Worm (Caenorhabditis elegans) whole organism, L1 larva: ENCODE results near the gene eri-3.

Experiments used
- Y116A8C.19 ChIP-seq: sonication (generic microtip); optimal IDR thresholded peaks from 2 replicates; lab custom pipeline; 2016; ENCODE audit warnings: missing compliant biosample characterization, missing genetic modification characterization, borderline replicate concordance
- alr-1 ChIP-seq: fragments of 200-800 bp; sonication (Bioruptor generic); optimal IDR thresholded peaks from 2 replicates; lab custom pipeline; 2018; ENCODE audit warnings: borderline replicate concordance, mild to moderate bottlenecking, missing genetic modification characterization, missing compliant biosample characterization
- blmp-1 ChIP-seq: fragments of 150-350 bp; optimal IDR thresholded peaks from 2 replicates; lab custom pipeline; 2014; ENCODE audit warnings: missing biosample characterization, missing genetic modification characterization
- ceh-82 ChIP-seq, 3 experiments: fragments of 150-350 bp in 1 of 3; sonication (generic microtip) in 2 of 3; optimal IDR thresholded peaks; 2 replicates each; lab custom pipeline; 2014 to 2017; ENCODE audit warnings: missing biosample characterization in 3 of 3, missing genetic modification characterization in 3 of 3
- ceh-90 ChIP-seq: sonication (generic microtip); optimal IDR thresholded peaks from 2 replicates; lab custom pipeline; 2016; ENCODE audit warnings: missing genetic modification characterization, missing compliant biosample characterization
- ces-1 ChIP-seq: fragments of 150-350 bp; optimal IDR thresholded peaks from 2 replicates; lab custom pipeline; 2014; ENCODE audit warnings: missing biosample characterization, missing genetic modification reagents, missing genetic modification characterization
- dsc-1 ChIP-seq: sonication (generic microtip); optimal IDR thresholded peaks from 2 replicates; lab custom pipeline; 2016; ENCODE audit warnings: mild to moderate bottlenecking, missing genetic modification characterization, missing compliant biosample characterization
- efl-1 ChIP-seq, 4 experiments: fragments of 150-350 bp; optimal IDR thresholded peaks in 3 of 4; peaks in 1 of 4; 1 replicate in 1 of 4; 2 replicates in 3 of 4; lab custom pipeline; 2014; ENCODE audit warnings: missing biosample characterization in 2 of 4, missing genetic modification characterization in 2 of 4, missing genetic modification reagents in 2 of 4
- egl-13 ChIP-seq: sonication (generic microtip); optimal IDR thresholded peaks from 2 replicates; lab custom pipeline; 2016; ENCODE audit warnings: missing genotype, missing genetic modification reagents, missing genetic modification characterization, missing compliant biosample characterization
- elt-3 ChIP-seq, 6 experiments: fragments of 150-350 bp in 1 of 6; sonication (generic microtip); optimal IDR thresholded peaks; 2 replicates each; lab custom pipeline; 2017 to 2018; ENCODE audit warnings: missing biosample characterization in 6 of 6, missing genetic modification characterization in 6 of 6, inconsistent platforms in 1 of 6
- fkh-10 ChIP-seq: sonication (generic microtip); optimal IDR thresholded peaks from 2 replicates; lab custom pipeline; 2017; ENCODE audit warnings: missing biosample characterization, missing genetic modification reagents, missing genetic modification characterization
- fkh-8 ChIP-seq: sonication (generic microtip); optimal IDR thresholded peaks from 2 replicates; lab custom pipeline; 2016; ENCODE audit warnings: mild to moderate bottlenecking, missing genetic modification characterization, missing compliant biosample characterization
- fos-1 ChIP-seq: fragments of 150-350 bp; optimal IDR thresholded peaks from 2 replicates; lab custom pipeline; 2014; ENCODE audit warnings: missing biosample characterization, missing genetic modification characterization
- grh-1 ChIP-seq: fragments of 200-800 bp; sonication (Bioruptor generic); IDR thresholded peaks from 2 replicates; pipeline ENCODE4 v1.3.6; 2022; ENCODE audit warnings: missing genetic modification reagents, missing genetic modification characterization, missing compliant biosample characterization
- hlh-4 ChIP-seq: sonication (generic microtip); optimal IDR thresholded peaks from 2 replicates; lab custom pipeline; 2016; ENCODE audit warnings: mild to moderate bottlenecking, missing genetic modification characterization, missing compliant biosample characterization
- lin-13 ChIP-seq: fragments of 150-350 bp; optimal IDR thresholded peaks from 2 replicates; lab custom pipeline; 2014; ENCODE audit warnings: missing biosample characterization, missing genetic modification reagents, missing genetic modification characterization
- lin-14 ChIP-seq: fragments of 200-800 bp; sonication (Bioruptor generic); optimal IDR thresholded peaks from 2 replicates; lab custom pipeline; 2018; ENCODE audit warnings: mild to moderate bottlenecking, missing genetic modification characterization, moderate library complexity, missing compliant biosample characterization
- lsy-2 ChIP-seq, 2 experiments: fragments of 150-350 bp; optimal IDR thresholded peaks; 2 replicates each; lab custom pipeline; 2014; ENCODE audit warnings: missing biosample characterization in 2 of 2, missing genetic modification characterization in 2 of 2
- mdl-1 ChIP-seq, 2 experiments: fragments of 150-350 bp; optimal IDR thresholded peaks; 2 replicates each; lab custom pipeline; 2014 to 2017; ENCODE audit warnings: missing biosample characterization in 2 of 2, missing genetic modification characterization in 2 of 2, inconsistent platforms in 1 of 2
- mef-2 ChIP-seq: fragments of 150-350 bp; optimal IDR thresholded peaks from 2 replicates; lab custom pipeline; 2014; ENCODE audit warnings: missing biosample characterization, missing genetic modification characterization
- nhr-11 ChIP-seq: fragments of 150-350 bp; optimal IDR thresholded peaks from 2 replicates; lab custom pipeline; 2014; ENCODE audit warnings: missing biosample characterization, missing genetic modification characterization
- nhr-12 ChIP-seq: sonication (generic microtip); optimal IDR thresholded peaks from 2 replicates; lab custom pipeline; 2017; ENCODE audit warnings: missing biosample characterization, missing genetic modification characterization
- nhr-19 ChIP-seq: fragments of 200-800 bp; sonication (Bioruptor generic); conservative IDR thresholded peaks from 2 replicates; pipeline ENCODE4 v1.3.6; 2022; ENCODE audit warnings: missing genetic modification characterization, missing compliant biosample characterization
- nhr-20 ChIP-seq: sonication (generic microtip); optimal IDR thresholded peaks from 2 replicates; lab custom pipeline; 2016; ENCODE audit warnings: mild to moderate bottlenecking, missing genetic modification characterization, missing compliant biosample characterization
- nhr-237 ChIP-seq: fragments of 150-350 bp; optimal IDR thresholded peaks from 2 replicates; lab custom pipeline; 2014; ENCODE audit warnings: missing biosample characterization, missing genetic modification characterization
- nhr-47 ChIP-seq: sonication (generic microtip); optimal IDR thresholded peaks from 2 replicates; lab custom pipeline; 2016; ENCODE audit warnings: mild to moderate bottlenecking, missing genetic modification characterization, moderate library complexity, missing compliant biosample characterization
- nhr-71 ChIP-seq: sonication (generic microtip); optimal IDR thresholded peaks from 2 replicates; lab custom pipeline; 2016; ENCODE audit warnings: mild to moderate bottlenecking, missing genetic modification characterization, moderate library complexity, missing compliant biosample characterization
- nhr-76 ChIP-seq: sonication (generic microtip); optimal IDR thresholded peaks from 2 replicates; lab custom pipeline; 2017; ENCODE audit warnings: missing biosample characterization, missing genetic modification characterization
- nhr-85 ChIP-seq: sonication (generic microtip); peaks from one replicate; lab custom pipeline; 2016; ENCODE audit warnings: missing genetic modification characterization, inconsistent platforms, missing compliant biosample characterization
- pag-3 ChIP-seq: sonication (generic microtip); optimal IDR thresholded peaks from 2 replicates; lab custom pipeline; 2017; ENCODE audit warnings: missing genetic modification characterization, mild to moderate bottlenecking, missing compliant biosample characterization, antibody characterized with exemption, borderline replicate concordance; ENCODE audit not compliant: insufficient read depth
- pax-3 ChIP-seq: fragments of 200-800 bp; sonication (Bioruptor generic); optimal IDR thresholded peaks from 2 replicates; lab custom pipeline; 2018; ENCODE audit warnings: mild to moderate bottlenecking, missing genetic modification characterization, moderate library complexity, missing compliant biosample characterization
- pqm-1 ChIP-seq: sonication (generic microtip); optimal IDR thresholded peaks from 3 replicates; lab custom pipeline; 2017; ENCODE audit warnings: missing biosample characterization, missing genetic modification characterization
- skn-1 ChIP-seq: fragments of 150-350 bp; optimal IDR thresholded peaks from 2 replicates; lab custom pipeline; 2014; ENCODE audit warnings: missing biosample characterization, missing genetic modification characterization
- snpc-4 ChIP-seq: fragments of 150-350 bp; optimal IDR thresholded peaks from 2 replicates; lab custom pipeline; 2014; ENCODE audit warnings: missing biosample characterization, missing genetic modification characterization
- snu-23 ChIP-seq: sonication (generic microtip); optimal IDR thresholded peaks from 2 replicates; lab custom pipeline; 2016; ENCODE audit warnings: missing genetic modification characterization, missing compliant biosample characterization
- sox-4 ChIP-seq: sonication (generic microtip); optimal IDR thresholded peaks from 2 replicates; lab custom pipeline; 2016; ENCODE audit warnings: missing genetic modification characterization, missing compliant biosample characterization
- sup-37 ChIP-seq: fragments of 200-800 bp; sonication (Bioruptor generic); optimal IDR thresholded peaks from 2 replicates; lab custom pipeline; 2018; ENCODE audit warnings: mild to moderate bottlenecking, missing genetic modification characterization, missing compliant biosample characterization
- swsn-7 ChIP-seq: sonication (generic microtip); optimal IDR thresholded peaks from 2 replicates; lab custom pipeline; 2016; ENCODE audit warnings: missing genetic modification characterization, missing compliant biosample characterization
- tlp-1 ChIP-seq: fragments of 150-350 bp; optimal IDR thresholded peaks from 2 replicates; lab custom pipeline; 2014; ENCODE audit warnings: missing biosample characterization, missing genetic modification characterization
- unc-62 ChIP-seq: fragments of 150-350 bp; optimal IDR thresholded peaks from 2 replicates; lab custom pipeline; 2014; ENCODE audit warnings: missing biosample characterization, missing genetic modification reagents, missing genetic modification characterization
- unc-86 ChIP-seq: sonication (generic microtip); optimal IDR thresholded peaks from 2 replicates; lab custom pipeline; 2016; ENCODE audit warnings: missing genetic modification characterization, missing compliant biosample characterization
- vab-15 ChIP-seq: sonication (generic microtip); optimal IDR thresholded peaks from 2 replicates; lab custom pipeline; 2017; ENCODE audit warnings: missing genotype, mild to moderate bottlenecking, missing genetic modification characterization, missing compliant biosample characterization
- xbp-1 ChIP-seq: sonication (generic microtip); optimal IDR thresholded peaks from 2 replicates; lab custom pipeline; 2016; ENCODE audit warnings: missing genetic modification characterization, missing compliant biosample characterization
- ztf-4 ChIP-seq: fragments of 150-350 bp; optimal IDR thresholded peaks from 2 replicates; lab custom pipeline; 2014; ENCODE audit warnings: missing biosample characterization, missing genetic modification characterization

eri-3 gene

ce11 chrII:1088527-1089230 lies 34.7 kb upstream of the eri-3 start:
- no peak for TF ChIP-seq alr-1
- peak; percentile 17 to 18 for TF ChIP-seq lsy-2 (tag; optimal IDR thresholded peaks at IDR 0.05; lab: Kevin White, UChicago)
- 0 out of 2 replicates have a peak, but pooled peaks have one; percentile 35 for TF ChIP-seq grh-1 (GFP tag; lab: Robert Waterston, UW)
- peak; percentile 65 for TF ChIP-seq blmp-1 (tag; lab: Kevin White, UChicago)
- peak; percentile 61 for TF ChIP-seq lin-14
- peak; percentile 17 for TF ChIP-seq nhr-20 (tag; lab: Kevin White, UChicago)
- no peak for TF ChIP-seq fkh-10
- no peak for TF ChIP-seq efl-1 (optimal IDR thresholded peaks at IDR 0.05; lab: Kevin White, UChicago)
- TF ChIP-seq efl-1 (GFP tag; optimal IDR thresholded peaks at IDR 0.05 in 1 of 2; lab: Kevin White, UChicago) = no peak
- no peak for TF ChIP-seq nhr-19 (GFP tag; lab: Robert Waterston, UW)
- no peak for TF ChIP-seq ztf-4 (tag; lab: Kevin White, UChicago)
- no peak for TF ChIP-seq nhr-76
- TF ChIP-seq ces-1 (GFP tag; lab: Kevin White, UChicago) = no peak
- peak; percentile 81 for TF ChIP-seq nhr-85 (tag; lab: Kevin White, UChicago)
- no peak for TF ChIP-seq skn-1 (tag; lab: Kevin White, UChicago)

ce11 chrII:1090743-1091142 lies 32.6 kb upstream of the eri-3 start:
- TF ChIP-seq tlp-1 (tag; lab: Kevin White, UChicago) (no peak), ceh-82 (tag; optimal IDR thresholded peaks at IDR 0.05; lab: Kevin White, UChicago) (no peak), elt-3 (tag; optimal IDR thresholded peaks at IDR 0.05; lab: Kevin White, UChicago) (peak in 2 of 6 experiments; percentile 8 to 16), lsy-2 (tag; optimal IDR thresholded peaks at IDR 0.05; lab: Kevin White, UChicago) (peak in 1 of 2 experiments; percentile 4), nhr-20 (tag; lab: Kevin White, UChicago) (peak; percentile 23), lin-13 (GFP tag; lab: Kevin White, UChicago) (peak; percentile 15), nhr-85 (tag; lab: Kevin White, UChicago) (peak; percentile 88), skn-1 (tag; lab: Kevin White, UChicago) (peak; percentile 26), nhr-237 (tag; lab: Kevin White, UChicago) (no peak), snu-23 (peak; percentile 37), Y116A8C.19 (tag; lab: Kevin White, UChicago) (no peak), vab-15 (peak; percentile 53), fkh-8 (tag; lab: Kevin White, UChicago) (no peak), nhr-12 (tag; lab: Kevin White, UChicago) (no peak), grh-1 (GFP tag; lab: Robert Waterston, UW) (peak; percentile 63), snpc-4 (tag; lab: Kevin White, UChicago) (peak; percentile 48), blmp-1 (tag; lab: Kevin White, UChicago) (peak; percentile 68), pqm-1 (no peak), lin-14 (peak; percentile 70)

ce11 chrII:1091706-1092105 lies 31.6 kb upstream of the eri-3 start, which contains the start of gene snf-3:
Gene snf-3 (plus strand): TSS chrII:1092006.
- TF ChIP-seq lsy-2 (tag; optimal IDR thresholded peaks at IDR 0.05; lab: Kevin White, UChicago) (no peak), nhr-47 (tag; lab: Kevin White, UChicago) (no peak), elt-3 (tag; optimal IDR thresholded peaks at IDR 0.05; lab: Kevin White, UChicago) (no peak), mdl-1 (tag; optimal IDR thresholded peaks at IDR 0.05; lab: Kevin White, UChicago) (no peak), xbp-1 (tag; lab: Kevin White, UChicago) (no peak), nhr-19 (GFP tag; lab: Robert Waterston, UW) (no peak), nhr-237 (tag; lab: Kevin White, UChicago) (no peak), unc-86 (no peak), nhr-12 (tag; lab: Kevin White, UChicago) (no peak), skn-1 (tag; lab: Kevin White, UChicago) (no peak), ztf-4 (tag; lab: Kevin White, UChicago) (no peak), nhr-71 (tag; lab: Kevin White, UChicago) (no peak)

ce11 chrII:1100719-1101118 lies 22.6 kb upstream of the eri-3 start, which contains the start of gene pho-14:
Gene pho-14 (minus strand): TSS chrII:1100819.
- TF ChIP-seq sup-37 (GFP tag; lab: Kevin White, UChicago) = no peak
- no peak for TF ChIP-seq snpc-4 (tag; lab: Kevin White, UChicago)
- TF ChIP-seq ceh-90 (tag; lab: Kevin White, UChicago) = no peak
- TF ChIP-seq unc-62 (GFP tag; lab: Kevin White, UChicago) = no peak
- TF ChIP-seq swsn-7 (tag; lab: Kevin White, UChicago) = no peak
- no peak for TF ChIP-seq efl-1 (optimal IDR thresholded peaks at IDR 0.05; lab: Kevin White, UChicago)
- no peak for TF ChIP-seq efl-1 (GFP tag; optimal IDR thresholded peaks at IDR 0.05 in 1 of 2; lab: Kevin White, UChicago)
- TF ChIP-seq mef-2 (tag; lab: Kevin White, UChicago) = no peak
- TF ChIP-seq pax-3 (tag; lab: Kevin White, UChicago) = no peak
- no peak for TF ChIP-seq dsc-1 (tag; lab: Kevin White, UChicago)
- TF ChIP-seq nhr-11 (tag; lab: Kevin White, UChicago) = no peak
- no peak for TF ChIP-seq fos-1
- TF ChIP-seq egl-13 (tag; lab: Kevin White, UChicago) = no peak
- TF ChIP-seq ztf-4 (tag; lab: Kevin White, UChicago) = no peak
- no peak for TF ChIP-seq hlh-4 (tag; lab: Kevin White, UChicago)
- no peak for TF ChIP-seq sox-4 (tag; lab: Kevin White, UChicago)
- no peak for TF ChIP-seq pag-3
